Fruit fly (Drosophila melanogaster): Measurements from ENCODE around the gene CG6277.
A peak's percentile ranks its signal among the peaks of the same experiment; 100 is the strongest.

CG6277 gene

dm6 chr3R:27023117-27023516 lies at the start of gene CG6277:
Gene CG6277, minus strand, starts transcription at chr3R:27023217.
- TF ChIP-seq Pif1A (GFP tag; optimal IDR thresholded peaks at IDR 0.05) (no peak), CG15710 (tag; optimal IDR thresholded peaks at IDR 0.05) (no peak), rn (GFP tag; IDR thresholded peaks at IDR 0.05) (no peak), CG34367 (tag; optimal IDR thresholded peaks at IDR 0.05) (no peak), CG13204 (GFP tag; optimal IDR thresholded peaks at IDR 0.05) (no peak), Pif1B (GFP tag; optimal IDR thresholded peaks at IDR 0.05) (no peak), CG9948 (tag; optimal IDR thresholded peaks at IDR 0.05) (no peak), CG32121 (GFP tag; IDR thresholded peaks at IDR 0.05) (no peak), CG14655 (GFP tag; optimal IDR thresholded peaks at IDR 0.05) (no peak), D1 (tag; optimal IDR thresholded peaks at IDR 0.05) (no peak), CG17806 (tag; optimal IDR thresholded peaks at IDR 0.05) (no peak), CG12605 (GFP tag; IDR thresholded peaks at IDR 0.05) (no peak), Ets98B (GFP tag; IDR thresholded peaks at IDR 0.05) (no peak), CG4496 (GFP tag; IDR thresholded peaks at IDR 0.05) (no peak), Snoo (tag; optimal IDR thresholded peaks at IDR 0.05) (no peak), EcR (GFP tag; optimal IDR thresholded peaks at IDR 0.05) (no peak)

dm6 chr3R:27070906-27071498 lies 48.0 kb upstream of the CG6277 start:
- TF ChIP-seq CG4496 (GFP tag; IDR thresholded peaks at IDR 0.05) (peak; percentile 47; the same call in 1 of the 3 replicates), Ets98B (GFP tag; IDR thresholded peaks at IDR 0.05) (peak; percentile 17; the same call in 1 of the 2 replicates), CG32121 (GFP tag; IDR thresholded peaks at IDR 0.05) (peak; percentile 55; the same call in 1 of the 2 replicates), fd96Ca (GFP tag; IDR thresholded peaks at IDR 0.05) (no peak)

dm6 chr3R:27069810-27070625 lies 47.0 kb upstream of the CG6277 start, which contains the start of gene spz:
Gene spz, minus strand, starts transcription at chr3R:27070070.
- TF ChIP-seq CG34367 (tag; optimal IDR thresholded peaks at IDR 0.05) (no peak), Pif1B (GFP tag; optimal IDR thresholded peaks at IDR 0.05) (peak; percentile 5), CG13204 (GFP tag; optimal IDR thresholded peaks at IDR 0.05) (peak; percentile 100), CG32121 (GFP tag; IDR thresholded peaks at IDR 0.05) (no peak; the same call in none of the 2 replicates), Ets98B (GFP tag; IDR thresholded peaks at IDR 0.05) (peak; percentile 47; the same call in 1 of the 2 replicates), CG4496 (GFP tag; IDR thresholded peaks at IDR 0.05) (peak; percentile 69), CG12605 (GFP tag; IDR thresholded peaks at IDR 0.05) (peak; percentile 38; the same call in 1 of the 2 replicates), fd96Ca (GFP tag; IDR thresholded peaks at IDR 0.05) (peak; percentile 54; the same call in 1 of the 3 replicates), EcR (GFP tag; optimal IDR thresholded peaks at IDR 0.05) (peak; percentile 48)

dm6 chr3R:27069201-27069600 lies 46.2 kb upstream of the CG6277 start:
- no peak for TF ChIP-seq EcR (GFP tag; optimal IDR thresholded peaks at IDR 0.05)
- TF ChIP-seq D1 (tag; optimal IDR thresholded peaks at IDR 0.05) = no peak
- TF ChIP-seq Pif1B (GFP tag; optimal IDR thresholded peaks at IDR 0.05) = no peak
- TF ChIP-seq Snoo (tag; optimal IDR thresholded peaks at IDR 0.05) = no peak
- peak; percentile 34 for TF ChIP-seq CG8159 (tag; optimal IDR thresholded peaks at IDR 0.05)
- peak; percentile 26; the same call in 1 of the 2 replicates for TF ChIP-seq Ets98B (GFP tag; IDR thresholded peaks at IDR 0.05)
- TF ChIP-seq gl (tag; optimal IDR thresholded peaks at IDR 0.05) = peak; percentile 66
- TF ChIP-seq fd96Ca (GFP tag; IDR thresholded peaks at IDR 0.05) = peak; percentile 33; the same call in 1 of the 3 replicates
- TF ChIP-seq CG8301 (tag; optimal IDR thresholded peaks at IDR 0.05) = no peak
- TF ChIP-seq CG9948 (tag; optimal IDR thresholded peaks at IDR 0.05) = no peak
- TF ChIP-seq CG13204 (GFP tag; optimal IDR thresholded peaks at IDR 0.05) = no peak
- TF ChIP-seq CG32121 (GFP tag; IDR thresholded peaks at IDR 0.05) = no peak
- TF ChIP-seq CG17806 (tag; optimal IDR thresholded peaks at IDR 0.05) = no peak
- peak; percentile 57 for TF ChIP-seq CG34367 (tag; optimal IDR thresholded peaks at IDR 0.05)
- no peak for TF ChIP-seq CG10348 (GFP tag; IDR thresholded peaks at IDR 0.05)
- TF ChIP-seq rn (GFP tag; IDR thresholded peaks at IDR 0.05) = no peak
- peak; percentile 36; the same call in 1 of the 2 replicates for TF ChIP-seq CG12605 (GFP tag; IDR thresholded peaks at IDR 0.05)
- TF ChIP-seq CG14655 (GFP tag; optimal IDR thresholded peaks at IDR 0.05) = no peak
- TF ChIP-seq Pif1A (GFP tag; optimal IDR thresholded peaks at IDR 0.05) = peak; percentile 44
- 0 out of 3 replicates have a peak, but pooled peaks have one; percentile 33 for TF ChIP-seq CG4496 (GFP tag; IDR thresholded peaks at IDR 0.05)
- no peak for TF ChIP-seq CG15710 (tag; optimal IDR thresholded peaks at IDR 0.05)

- TF ChIP-seq CG34367 (tag; optimal IDR thresholded peaks at IDR 0.05) (no peak), CG17806 (tag; optimal IDR thresholded peaks at IDR 0.05) (no peak), Pif1B (GFP tag; optimal IDR thresholded peaks at IDR 0.05) (no peak), rn (GFP tag; IDR thresholded peaks at IDR 0.05) (no peak), CG10348 (GFP tag; IDR thresholded peaks at IDR 0.05) (no peak), CG32121 (GFP tag; IDR thresholded peaks at IDR 0.05) (no peak), CG12605 (GFP tag; IDR thresholded peaks at IDR 0.05) (no peak), CG4496 (GFP tag; IDR thresholded peaks at IDR 0.05) (no peak), CG8301 (tag; optimal IDR thresholded peaks at IDR 0.05) (no peak), D1 (tag; optimal IDR thresholded peaks at IDR 0.05) (no peak), gl (tag; optimal IDR thresholded peaks at IDR 0.05) (no peak), CG13204 (GFP tag; optimal IDR thresholded peaks at IDR 0.05) (no peak), CG9948 (tag; optimal IDR thresholded peaks at IDR 0.05) (no peak), CG14655 (GFP tag; optimal IDR thresholded peaks at IDR 0.05) (no peak), CG8159 (tag; optimal IDR thresholded peaks at IDR 0.05) (no peak)
These were observed 44.3 kb upstream of the CG6277 start for dm6 chr3R:27067362-27067761.

Measured in whole organism, pupa.